Worm (Caenorhabditis elegans): Measurements from ENCODE around the gene srh-141.

DNA sequence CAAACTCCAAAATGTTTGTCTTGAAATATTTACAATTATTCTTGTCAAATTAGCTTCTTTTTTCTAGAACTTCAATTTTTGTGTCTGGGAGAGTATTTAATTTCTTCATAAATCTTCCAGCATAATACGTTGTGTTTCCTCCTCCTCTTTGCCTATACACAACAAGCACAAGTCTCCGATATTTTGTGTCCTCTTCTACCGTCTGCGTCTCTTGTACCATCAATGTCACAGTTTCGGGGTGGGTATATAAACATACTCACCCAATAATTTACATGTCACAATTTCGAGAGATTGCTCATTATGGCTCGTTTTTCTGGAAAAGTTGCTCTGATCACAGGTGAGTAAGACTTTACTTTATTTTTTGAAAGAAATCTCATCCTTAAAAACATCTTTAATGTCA, 6.2 kb upstream of the srh-141 start, which contains the start of gene F26D2.15:
- no peak for TF ChIP-seq chd-7 (tag; optimal IDR thresholded peaks at IDR 0.05)
- TF ChIP-seq nhr-179 (tag; optimal IDR thresholded peaks at IDR 0.05) = no peak
- TF ChIP-seq cebp-2 (GFP tag; IDR thresholded peaks at IDR 0.05) = no peak
- TF ChIP-seq F49E8.2 (tag; optimal IDR thresholded peaks at IDR 0.05; ENCODE audit: insufficient read depth) = no peak
- no peak for TF ChIP-seq snpc-3.4 (tag; optimal IDR thresholded peaks at IDR 0.05)
- TF ChIP-seq pha-4 (tag; optimal IDR thresholded peaks at IDR 0.05) = no peak
- TF ChIP-seq nhr-120 (GFP tag; IDR thresholded peaks at IDR 0.05) = no peak
- no peak for TF ChIP-seq sea-2 (GFP tag; IDR thresholded peaks at IDR 0.05)
- TF ChIP-seq T26A5.8 (tag; optimal IDR thresholded peaks at IDR 0.05) = no peak
- TF ChIP-seq ztf-18 (tag; optimal IDR thresholded peaks at IDR 0.05) = no peak
- no peak for TF ChIP-seq F37B4.10 (GFP tag; IDR thresholded peaks at IDR 0.05)

Data from whole organism, young adult.